Worm (Caenorhabditis elegans) whole organism, L2 larva: ENCODE measurements around the gene acbp-8.
A peak's percentile ranks its signal among the peaks of the same experiment; 100 is the strongest.

Source experiments
- Y55F3AM.14 ChIP-seq: fragments of 200-800 bp; sonication (Bioruptor generic); optimal IDR thresholded peaks from 2 replicates; lab custom pipeline; 2018; ENCODE audit warnings: mild to moderate bottlenecking, missing genetic modification characterization, missing compliant biosample characterization
- alr-1 ChIP-seq: fragments of 150-350 bp; optimal IDR thresholded peaks from 2 replicates; lab custom pipeline; 2014; ENCODE audit warnings: missing biosample characterization, missing genetic modification characterization
- aly-2 ChIP-seq: fragments of 150-350 bp; optimal IDR thresholded peaks from 2 replicates; lab custom pipeline; 2014; ENCODE audit warnings: missing biosample characterization, missing genetic modification characterization
- dmd-4 ChIP-seq: sonication (generic microtip); optimal IDR thresholded peaks from 2 replicates; lab custom pipeline; 2017; ENCODE audit warnings: missing biosample characterization, missing genetic modification characterization
- lin-11 ChIP-seq: fragments of 150-350 bp; sonication (generic microtip); optimal IDR thresholded peaks from 2 replicates; lab custom pipeline; 2014; ENCODE audit warnings: missing biosample characterization, missing genetic modification characterization, inconsistent platforms, mixed read lengths
- lsy-2 ChIP-seq, 2 experiments: fragments of 150-350 bp in 1 of 2; sonication (generic microtip) in 1 of 2; optimal IDR thresholded peaks; 2 replicates each; lab custom pipeline; 2014 to 2017; ENCODE audit warnings: missing biosample characterization in 2 of 2, missing genetic modification characterization in 2 of 2
- nhr-10 ChIP-seq: sonication (generic microtip); optimal IDR thresholded peaks from 2 replicates; lab custom pipeline; 2017; ENCODE audit warnings: missing biosample characterization, missing genetic modification characterization
- nhr-25 ChIP-seq: fragments of 150-350 bp; sonication (generic microtip); optimal IDR thresholded peaks from 3 replicates; lab custom pipeline; 2014; ENCODE audit warnings: missing biosample characterization, missing genetic modification characterization
- sem-4 ChIP-seq: fragments of 150-350 bp; optimal IDR thresholded peaks from 2 replicates; lab custom pipeline; 2014; ENCODE audit warnings: missing biosample characterization, missing genetic modification reagents, missing genetic modification characterization
- skn-1 ChIP-seq: sonication (generic microtip); optimal IDR thresholded peaks from 2 replicates; lab custom pipeline; 2017; ENCODE audit warnings: missing biosample characterization, missing genetic modification characterization
- sma-9 ChIP-seq, 2 experiments: fragments of 150-350 bp in 1 of 2; sonication (generic microtip) in 1 of 2; optimal IDR thresholded peaks; 2 replicates each; lab custom pipeline; 2014 to 2016; ENCODE audit warnings: missing genetic modification characterization in 2 of 2, mild to moderate bottlenecking in 1 of 2, missing biosample characterization in 1 of 2, missing compliant biosample characterization in 1 of 2, missing genetic modification reagents in 1 of 2, moderate library complexity in 1 of 2
- unc-55 ChIP-seq: fragments of 150-350 bp; sonication (generic microtip); optimal IDR thresholded peaks from 3 replicates; lab custom pipeline; 2014; ENCODE audit warnings: missing biosample characterization, missing genetic modification reagents, missing genetic modification characterization
- unc-62 ChIP-seq: fragments of 150-350 bp; optimal IDR thresholded peaks from 2 replicates; lab custom pipeline; 2014; ENCODE audit warnings: missing biosample characterization, missing genetic modification reagents, missing genetic modification characterization
- ztf-4 ChIP-seq: fragments of 150-350 bp; optimal IDR thresholded peaks from 2 replicates; lab custom pipeline; 2014; ENCODE audit warnings: missing biosample characterization, missing genetic modification characterization

ce11 chrIII:2619559-2619958, 9.3 kb upstream of the acbp-8 start, which contains the start of gene ppfr-4:
- TF ChIP-seq lin-11 (tag; lab: Kevin White, UChicago) (no peak), unc-62 (GFP tag; lab: Kevin White, UChicago) (no peak), unc-55 (GFP tag; lab: Kevin White, UChicago) (peak; percentile 41), Y55F3AM.14 (GFP tag; lab: Kevin White, UChicago) (no peak), skn-1 (no peak), lsy-2 (tag; optimal IDR thresholded peaks at IDR 0.05; lab: Kevin White, UChicago) (peak; percentile 6 to 66), dmd-4 (no peak), ztf-4 (tag; lab: Kevin White, UChicago) (no peak), aly-2 (no peak), nhr-10 (tag; lab: Kevin White, UChicago) (no peak), nhr-25 (tag; lab: Kevin White, UChicago) (peak; percentile 19), alr-1 (tag; lab: Kevin White, UChicago) (no peak), sma-9 (GFP tag; optimal IDR thresholded peaks at IDR 0.05; lab: Kevin White, UChicago) (no peak), sma-9 (tag; optimal IDR thresholded peaks at IDR 0.05; lab: Kevin White, UChicago) (no peak), sem-4 (no peak)
